Worm (Caenorhabditis elegans) whole organism, young adult: ENCODE data around the gene ZK563.7.

ENCODE experiments used
- B0035.1 ChIP-seq: sonication (generic microtip); optimal IDR thresholded peaks from 2 replicates; lab custom pipeline; 2016; ENCODE audit warnings: missing genetic modification characterization, mild to moderate bottlenecking, missing compliant biosample characterization, missing genotype, missing genetic modification reagents
- D2030.7 ChIP-seq: fragments of 200-800 bp; sonication (Bioruptor generic); IDR thresholded peaks from 2 replicates; pipeline ENCODE4 v1.3.6; 2022; ENCODE audit warnings: missing genetic modification reagents, missing genetic modification characterization, missing compliant biosample characterization
- F10E7.11 ChIP-seq: sonication (generic microtip); optimal IDR thresholded peaks from 2 replicates; lab custom pipeline; 2017; ENCODE audit warnings: mild to moderate bottlenecking, missing genetic modification characterization, moderate library complexity, missing compliant biosample characterization
- F22D6.2 ChIP-seq: sonication (generic microtip); optimal IDR thresholded peaks from 2 replicates; lab custom pipeline; 2016; ENCODE audit warnings: mild to moderate bottlenecking, missing genetic modification characterization, missing compliant biosample characterization
- F23B12.7 ChIP-seq: sonication (generic microtip); optimal IDR thresholded peaks from 2 replicates; lab custom pipeline; 2017; ENCODE audit warnings: missing genetic modification characterization, mild to moderate bottlenecking, missing compliant biosample characterization, antibody characterized with exemption, moderate library complexity; ENCODE audit not compliant: insufficient read depth
- F37B4.10 ChIP-seq: fragments of 200-800 bp; sonication (Bioruptor generic); IDR thresholded peaks from 2 replicates; pipeline ENCODE4 v1.3.6; 2022; ENCODE audit warnings: missing genetic modification characterization, missing compliant biosample characterization
- F39B2.1 ChIP-seq: fragments of 200-800 bp; sonication (Bioruptor generic); IDR thresholded peaks from 2 replicates; pipeline ENCODE4 v1.3.6; 2022; ENCODE audit warnings: missing genetic modification reagents, missing genetic modification characterization, missing compliant biosample characterization
- T07F8.4 ChIP-seq: sonication (generic microtip); optimal IDR thresholded peaks from 2 replicates; lab custom pipeline; 2016; ENCODE audit warnings: mild to moderate bottlenecking, missing genetic modification characterization, moderate library complexity, missing compliant biosample characterization
- Y56A3A.18 ChIP-seq: fragments of 200-800 bp; sonication (Bioruptor generic); IDR thresholded peaks from 2 replicates; pipeline ENCODE4 v1.3.6; 2022; ENCODE audit warnings: missing genetic modification reagents, missing genetic modification characterization, missing compliant biosample characterization
- Y67H2A.10 ChIP-seq: fragments of 200-800 bp; sonication (Bioruptor generic); conservative IDR thresholded peaks from 2 replicates; pipeline ENCODE4 v1.3.6; 2022; ENCODE audit warnings: missing genetic modification reagents, missing genetic modification characterization, missing compliant biosample characterization
- Y79H2A.3 ChIP-seq: fragments of 200-800 bp; sonication (Bioruptor generic); conservative IDR thresholded peaks from 2 replicates; pipeline ENCODE4 v1.3.6; 2022; ENCODE audit warnings: missing genetic modification reagents, missing genetic modification characterization, missing compliant biosample characterization
- ZK185.1 ChIP-seq: sonication (generic microtip); optimal IDR thresholded peaks from 2 replicates; lab custom pipeline; 2016; ENCODE audit warnings: mild to moderate bottlenecking, missing genetic modification characterization, missing compliant biosample characterization; ENCODE audit not compliant: poor library complexity, severe bottlenecking
- akir-1 ChIP-seq: fragments of 200-800 bp; sonication (Bioruptor generic); optimal IDR thresholded peaks from 2 replicates; lab custom pipeline; 2018; ENCODE audit warnings: mild to moderate bottlenecking, missing genetic modification characterization, moderate library complexity, missing compliant biosample characterization
- aptf-3 ChIP-seq: fragments of 200-800 bp; sonication (Bioruptor generic); IDR thresholded peaks from 2 replicates; pipeline ENCODE4 v1.3.6; 2022; ENCODE audit warnings: missing genetic modification characterization, missing compliant biosample characterization
- atf-7 ChIP-seq: sonication (generic microtip); optimal IDR thresholded peaks from 2 replicates; lab custom pipeline; 2017; ENCODE audit warnings: mild to moderate bottlenecking, missing genetic modification characterization, missing compliant biosample characterization
- cebp-2 ChIP-seq: fragments of 200-800 bp; sonication (Bioruptor generic); IDR thresholded peaks from 2 replicates; pipeline ENCODE4 v1.3.6; 2022; ENCODE audit warnings: missing genetic modification characterization, missing compliant biosample characterization
- ceh-100 ChIP-seq: fragments of 200-800 bp; sonication (Bioruptor generic); IDR thresholded peaks from 2 replicates; pipeline ENCODE4 v1.3.6; 2022; ENCODE audit warnings: missing genetic modification reagents, missing genetic modification characterization, missing compliant biosample characterization
- ceh-40 ChIP-seq: fragments of 200-800 bp; sonication (Bioruptor generic); IDR thresholded peaks from 2 replicates; pipeline ENCODE4 v1.3.6; 2022; ENCODE audit warnings: missing genetic modification characterization, missing compliant biosample characterization
- ceh-79 ChIP-seq: sonication (generic microtip); optimal IDR thresholded peaks from 2 replicates; lab custom pipeline; 2017; ENCODE audit warnings: mild to moderate bottlenecking, missing genetic modification characterization, missing compliant biosample characterization
- chd-7 ChIP-seq: sonication (generic microtip); optimal IDR thresholded peaks from 2 replicates; lab custom pipeline; 2016; ENCODE audit warnings: mild to moderate bottlenecking, missing genetic modification characterization, moderate library complexity, missing compliant biosample characterization
- die-1 ChIP-seq: sonication (generic microtip); optimal IDR thresholded peaks from 2 replicates; lab custom pipeline; 2016; ENCODE audit warnings: missing genotype, mild to moderate bottlenecking, missing genetic modification characterization, missing compliant biosample characterization
- dox-1 ChIP-seq: fragments of 200-800 bp; sonication (Bioruptor generic); IDR thresholded peaks from 2 replicates; pipeline ENCODE4 v1.3.6; 2022; ENCODE audit warnings: missing genetic modification reagents, missing genetic modification characterization, missing compliant biosample characterization
- egl-44 ChIP-seq: fragments of 200-800 bp; sonication (Bioruptor generic); IDR thresholded peaks from 2 replicates; pipeline ENCODE4 v1.3.6; 2022; ENCODE audit warnings: missing genetic modification reagents, missing genetic modification characterization, missing compliant biosample characterization
- egrh-3 ChIP-seq: fragments of 200-800 bp; sonication (Bioruptor generic); IDR thresholded peaks from 2 replicates; pipeline ENCODE4 v1.3.6; 2022; ENCODE audit warnings: missing genetic modification reagents, missing genetic modification characterization, missing compliant biosample characterization
- ets-4 ChIP-seq: fragments of 200-800 bp; sonication (Bioruptor generic); optimal IDR thresholded peaks from 2 replicates; lab custom pipeline; 2018; ENCODE audit warnings: mild to moderate bottlenecking, missing genetic modification characterization, missing compliant biosample characterization
- hlh-12 ChIP-seq: sonication (generic microtip); optimal IDR thresholded peaks from 2 replicates; lab custom pipeline; 2016; ENCODE audit warnings: missing genetic modification characterization, missing compliant biosample characterization
- hmg-1.2 ChIP-seq: fragments of 200-800 bp; sonication (Bioruptor generic); IDR thresholded peaks from 2 replicates; pipeline ENCODE4 v1.3.6; 2022; ENCODE audit warnings: missing genetic modification reagents, missing genetic modification characterization, missing compliant biosample characterization
- hmg-20 ChIP-seq: fragments of 200-800 bp; sonication (Bioruptor generic); IDR thresholded peaks from 2 replicates; pipeline ENCODE4 v1.3.6; 2022; ENCODE audit warnings: missing genetic modification reagents, missing genetic modification characterization, missing compliant biosample characterization
- hsf-1 ChIP-seq: fragments of 200-800 bp; sonication (Bioruptor generic); IDR thresholded peaks from 2 replicates; pipeline ENCODE4 v1.3.6; 2022; ENCODE audit warnings: missing genetic modification reagents, missing genetic modification characterization, missing compliant biosample characterization
- let-607 ChIP-seq, 2 experiments: fragments of 200-800 bp in 1 of 2; sonication (Bioruptor generic) in 1 of 2; sonication (generic microtip) in 1 of 2; optimal IDR thresholded peaks; 2 replicates each; lab custom pipeline; 2016 to 2018; ENCODE audit warnings: mild to moderate bottlenecking in 2 of 2, missing compliant biosample characterization in 2 of 2, missing genetic modification characterization in 2 of 2, moderate library complexity in 2 of 2, missing genotype in 1 of 2
- lin-26 ChIP-seq: fragments of 200-800 bp; sonication (Bioruptor generic); IDR thresholded peaks from 2 replicates; pipeline ENCODE4 v1.3.6; 2022; ENCODE audit warnings: missing genetic modification reagents, missing genetic modification characterization, missing compliant biosample characterization
- lin-40 ChIP-seq: sonication (generic microtip); optimal IDR thresholded peaks from 2 replicates; lab custom pipeline; 2016; ENCODE audit warnings: missing genetic modification characterization, mild to moderate bottlenecking, missing compliant biosample characterization, missing genotype, missing genetic modification reagents
- lir-1 ChIP-seq: fragments of 200-800 bp; sonication (Bioruptor generic); conservative IDR thresholded peaks from 2 replicates; pipeline ENCODE4 v1.3.6; 2022; ENCODE audit warnings: missing genetic modification reagents, missing genetic modification characterization, missing compliant biosample characterization
- nfya-1 ChIP-seq: sonication (generic microtip); optimal IDR thresholded peaks from 2 replicates; lab custom pipeline; 2017; ENCODE audit warnings: antibody characterized with exemption, missing compliant biosample characterization, missing genetic modification characterization, borderline replicate concordance; ENCODE audit not compliant: insufficient read depth
- nfya-2 ChIP-seq: fragments of 200-800 bp; sonication (Bioruptor generic); IDR thresholded peaks from 2 replicates; pipeline ENCODE4 v1.3.6; 2022; ENCODE audit warnings: missing genetic modification reagents, missing genetic modification characterization, missing compliant biosample characterization
- nhr-80 ChIP-seq: sonication (generic microtip); optimal IDR thresholded peaks from 2 replicates; lab custom pipeline; 2016; ENCODE audit warnings: missing genetic modification characterization, missing compliant biosample characterization
- rec-8 ChIP-seq, 2 experiments: sonication (generic microtip); optimal IDR thresholded peaks; 2 replicates each; lab custom pipeline; 2016; ENCODE audit warnings: mild to moderate bottlenecking in 2 of 2, missing genetic modification characterization in 2 of 2, missing genetic modification reagents in 2 of 2, missing genotype in 2 of 2, missing biosample characterization in 1 of 2, missing compliant biosample characterization in 1 of 2, moderate library complexity in 1 of 2
- snpc-1.1 ChIP-seq: sonication (generic microtip); optimal IDR thresholded peaks from 2 replicates; lab custom pipeline; 2017; ENCODE audit warnings: missing genetic modification characterization, mild to moderate bottlenecking, missing compliant biosample characterization, antibody characterized with exemption, moderate library complexity, missing genotype, missing genetic modification reagents; ENCODE audit not compliant: insufficient read depth
- snpc-1.3 ChIP-seq: sonication (generic microtip); optimal IDR thresholded peaks from 2 replicates; lab custom pipeline; 2017; ENCODE audit warnings: missing genetic modification characterization, mild to moderate bottlenecking, missing compliant biosample characterization, antibody characterized with exemption, moderate library complexity, missing genotype, missing genetic modification reagents; ENCODE audit not compliant: insufficient read depth
- snpc-4 ChIP-seq, 5 experiments: fragments of 150-350 bp in 1 of 5; sonication (generic microtip) in 4 of 5; optimal IDR thresholded peaks; 2 replicates each; lab custom pipeline; 2014 to 2018; ENCODE audit warnings: missing genetic modification characterization in 5 of 5, missing biosample characterization in 3 of 5, antibody characterized with exemption in 2 of 5, mild to moderate bottlenecking in 2 of 5, missing compliant biosample characterization in 2 of 5, missing genotype in 2 of 5, moderate library complexity in 2 of 5, missing genetic modification reagents in 1 of 5
- somi-1 ChIP-seq: fragments of 200-800 bp; sonication (Bioruptor generic); optimal IDR thresholded peaks from 2 replicates; lab custom pipeline; 2018; ENCODE audit warnings: mild to moderate bottlenecking, missing genetic modification characterization, missing compliant biosample characterization
- sptf-2 ChIP-seq: fragments of 200-800 bp; sonication (Bioruptor generic); optimal IDR thresholded peaks from 2 replicates; lab custom pipeline; 2018; ENCODE audit warnings: mild to moderate bottlenecking, missing genetic modification characterization, missing compliant biosample characterization
- tbp1 ChIP-seq: fragments of 200-800 bp; sonication (Bioruptor generic); optimal IDR thresholded peaks from 2 replicates; lab custom pipeline; 2018; ENCODE audit warnings: mild to moderate bottlenecking, missing genetic modification characterization, missing compliant biosample characterization
- tbx-9 ChIP-seq: sonication (generic microtip); optimal IDR thresholded peaks from 2 replicates; lab custom pipeline; 2016; ENCODE audit warnings: borderline replicate concordance, missing genetic modification characterization, inconsistent platforms, missing compliant biosample characterization
- xnd-1 ChIP-seq: sonication (generic microtip); optimal IDR thresholded peaks from 2 replicates; lab custom pipeline; 2016; ENCODE audit warnings: missing genotype, missing genetic modification reagents, missing genetic modification characterization, missing compliant biosample characterization
- ztf-6 ChIP-seq: fragments of 200-800 bp; sonication (Bioruptor generic); IDR thresholded peaks from 2 replicates; pipeline ENCODE4 v1.3.6; 2022; ENCODE audit warnings: missing genetic modification reagents, missing genetic modification characterization, missing compliant biosample characterization

Gene ZK563.7

DNA sequence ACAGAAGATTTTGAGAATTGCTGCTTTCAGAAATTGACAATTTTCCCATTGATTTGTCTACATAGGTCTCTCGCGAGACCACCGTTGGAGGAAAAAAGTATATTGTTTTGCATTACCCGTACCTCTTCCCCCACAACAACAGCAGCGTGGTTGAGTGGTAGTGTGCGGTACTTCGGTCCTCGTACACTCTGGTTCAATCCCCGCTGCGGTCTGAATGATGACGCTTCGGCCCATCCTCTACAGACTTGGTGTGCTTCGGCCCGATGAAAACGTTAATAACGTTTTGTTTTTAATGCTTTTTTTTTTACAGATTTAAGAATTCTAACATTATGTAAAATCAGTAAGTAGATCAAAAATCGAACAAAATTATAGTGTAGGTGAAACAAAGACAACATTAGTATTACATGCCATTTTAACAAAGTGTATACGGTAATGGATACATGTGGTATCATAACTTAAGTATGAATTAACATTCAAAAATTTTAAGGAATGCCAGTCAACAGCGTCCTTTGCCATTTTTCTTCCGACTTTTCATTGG lies 32.3 kb upstream of the ZK563.7 start, which contains the start of gene ZK816.3 (continued):
- TF ChIP-seq tbp1 (GFP tag; lab: Kevin White, UChicago) (peak; percentile 85), die-1 (peak; percentile 55), hlh-12 (tag; lab: Kevin White, UChicago) (no peak), ceh-40 (GFP tag; lab: Robert Waterston, UW) (peak; percentile 33; the same call in 1 of the 2 replicates), atf-7 (tag; lab: Kevin White, UChicago) (no peak), dox-1 (peak; percentile 64; the same call in 1 of the 2 replicates), ets-4 (GFP tag; lab: Kevin White, UChicago) (no peak), Y67H2A.10 (GFP tag; lab: Robert Waterston, UW) (no peak), nfya-2 (GFP tag; lab: Robert Waterston, UW) (no peak), ZK185.1 (tag; lab: Kevin White, UChicago) (peak; percentile 50), nfya-1 (no peak), akir-1 (peak; percentile 45), F22D6.2 (tag; lab: Kevin White, UChicago) (no peak), F37B4.10 (GFP tag; lab: Robert Waterston, UW) (no peak), aptf-3 (GFP tag; lab: Robert Waterston, UW) (no peak), lin-26 (GFP tag; lab: Robert Waterston, UW) (peak; percentile 83), F39B2.1 (GFP tag; lab: Robert Waterston, UW) (no peak), ceh-79 (no peak), somi-1 (GFP tag; lab: Kevin White, UChicago) (no peak), chd-7 (no peak), ceh-100 (GFP tag; lab: Robert Waterston, UW) (no peak), rec-8 (tag; optimal IDR thresholded peaks at IDR 0.05; lab: Kevin White, UChicago) (peak; percentile 21 to 63), lir-1 (no peak), F23B12.7 (no peak), B0035.1 (tag; lab: Kevin White, UChicago) (no peak), hmg-1.2 (GFP tag; lab: Robert Waterston, UW) (peak; percentile 51), let-607 (tag; optimal IDR thresholded peaks at IDR 0.05; lab: Kevin White, UChicago) (no peak), Y79H2A.3 (GFP tag; lab: Robert Waterston, UW) (no peak), snpc-4 (GFP tag; optimal IDR thresholded peaks at IDR 0.05; lab: Kevin White, UChicago) (peak; percentile 57), snpc-4 (tag; optimal IDR thresholded peaks at IDR 0.05; lab: Kevin White, UChicago) (peak in 2 of 4 experiments; percentile 25 to 65), F10E7.11 (tag; lab: Kevin White, UChicago) (no peak), ztf-6 (GFP tag; lab: Robert Waterston, UW) (no peak), lin-40 (tag; lab: Kevin White, UChicago) (no peak), xnd-1 (tag; lab: Kevin White, UChicago) (no peak), nhr-80 (tag; lab: Kevin White, UChicago) (peak; percentile 7), sptf-2 (GFP tag; lab: Kevin White, UChicago) (no peak), T07F8.4 (tag; lab: Kevin White, UChicago) (no peak), egrh-3 (0 out of 2 replicates have a peak, but pooled peaks have one; percentile 7), Y56A3A.18 (0 out of 2 replicates have a peak, but pooled peaks have one; percentile 66), cebp-2 (GFP tag; lab: Robert Waterston, UW) (0 out of 2 replicates have a peak, but pooled peaks have one; percentile 48), snpc-1.3 (tag; lab: Kevin White, UChicago) (no peak), hmg-20 (GFP tag; lab: Robert Waterston, UW) (no peak), D2030.7 (GFP tag; lab: Robert Waterston, UW) (peak; percentile 71), egl-44 (GFP tag; lab: Robert Waterston, UW) (0 out of 2 replicates have a peak, but pooled peaks have one; percentile 41), hsf-1 (no peak), tbx-9 (tag; lab: Kevin White, UChicago) (no peak), snpc-1.1 (peak; percentile 10)
